Worm (Caenorhabditis elegans) whole organism, L1 larva: ENCODE data around the gene srb-13.

Experiments used
- C16A3.4 ChIP-seq: fragments of 150-350 bp; optimal IDR thresholded peaks from 2 replicates; lab custom pipeline; 2014; ENCODE audit warnings: missing biosample characterization, missing genetic modification characterization
- F16B12.6 ChIP-seq: fragments of 150-350 bp; optimal IDR thresholded peaks from 2 replicates; lab custom pipeline; 2014; ENCODE audit warnings: missing biosample characterization, missing genetic modification characterization
- aha-1 ChIP-seq: fragments of 150-350 bp; optimal IDR thresholded peaks from 2 replicates; lab custom pipeline; 2014; ENCODE audit warnings: missing biosample characterization, missing genetic modification characterization
- ama-1 ChIP-seq: fragments of 150-350 bp; optimal IDR thresholded peaks from 2 replicates; lab custom pipeline; 2014
- blmp-1 ChIP-seq: fragments of 150-350 bp; optimal IDR thresholded peaks from 2 replicates; lab custom pipeline; 2014; ENCODE audit warnings: missing biosample characterization, missing genetic modification characterization
- ceh-90 ChIP-seq: sonication (generic microtip); optimal IDR thresholded peaks from 2 replicates; lab custom pipeline; 2016; ENCODE audit warnings: missing genetic modification characterization, missing compliant biosample characterization
- dpl-1 ChIP-seq, 3 experiments: fragments of 150-350 bp in 2 of 3; sonication (generic microtip) in 1 of 3; optimal IDR thresholded peaks; 2 replicates each; lab custom pipeline; 2014 to 2017; ENCODE audit warnings: missing biosample characterization in 3 of 3, missing genetic modification characterization in 3 of 3, missing genetic modification reagents in 3 of 3
- dsc-1 ChIP-seq: sonication (generic microtip); optimal IDR thresholded peaks from 2 replicates; lab custom pipeline; 2016; ENCODE audit warnings: mild to moderate bottlenecking, missing genetic modification characterization, missing compliant biosample characterization
- efl-1 ChIP-seq, 4 experiments: fragments of 150-350 bp; optimal IDR thresholded peaks in 3 of 4; peaks in 1 of 4; 1 replicate in 1 of 4; 2 replicates in 3 of 4; lab custom pipeline; 2014; ENCODE audit warnings: missing biosample characterization in 2 of 4, missing genetic modification characterization in 2 of 4, missing genetic modification reagents in 2 of 4
- egl-27 ChIP-seq, 2 experiments: fragments of 150-350 bp in 1 of 2; sonication (generic microtip); optimal IDR thresholded peaks; 3 replicates each; lab custom pipeline; 2017 to 2018; ENCODE audit warnings: missing biosample characterization in 2 of 2, missing genetic modification characterization in 2 of 2, missing genetic modification reagents in 2 of 2
- elt-3 ChIP-seq, 6 experiments: fragments of 150-350 bp in 1 of 6; sonication (generic microtip); optimal IDR thresholded peaks; 2 replicates each; lab custom pipeline; 2017 to 2018; ENCODE audit warnings: missing biosample characterization in 6 of 6, missing genetic modification characterization in 6 of 6, inconsistent platforms in 1 of 6
- fkh-4 ChIP-seq: sonication (generic microtip); optimal IDR thresholded peaks from 2 replicates; lab custom pipeline; 2016; ENCODE audit warnings: missing compliant biosample characterization, missing genetic modification characterization, borderline replicate concordance
- fkh-8 ChIP-seq: sonication (generic microtip); optimal IDR thresholded peaks from 2 replicates; lab custom pipeline; 2016; ENCODE audit warnings: mild to moderate bottlenecking, missing genetic modification characterization, missing compliant biosample characterization
- fos-1 ChIP-seq: fragments of 150-350 bp; optimal IDR thresholded peaks from 2 replicates; lab custom pipeline; 2014; ENCODE audit warnings: missing biosample characterization, missing genetic modification characterization
- hlh-4 ChIP-seq: sonication (generic microtip); optimal IDR thresholded peaks from 2 replicates; lab custom pipeline; 2016; ENCODE audit warnings: mild to moderate bottlenecking, missing genetic modification characterization, missing compliant biosample characterization
- irx-1 ChIP-seq: sonication (generic microtip); optimal IDR thresholded peaks from 2 replicates; lab custom pipeline; 2016; ENCODE audit warnings: missing genetic modification characterization, missing compliant biosample characterization
- lin-15B ChIP-seq: fragments of 150-350 bp; sonication (generic microtip); optimal IDR thresholded peaks from 3 replicates; lab custom pipeline; 2014; ENCODE audit warnings: missing biosample characterization, missing genetic modification characterization
- lin-35 ChIP-seq, 2 experiments: fragments of 150-350 bp; optimal IDR thresholded peaks; 2 replicates each; lab custom pipeline; 2014; ENCODE audit warnings: missing biosample characterization in 2 of 2, missing genetic modification characterization in 2 of 2, missing genetic modification reagents in 2 of 2
- lin-39 ChIP-seq: fragments of 150-350 bp; optimal IDR thresholded peaks from 2 replicates; lab custom pipeline; 2014; ENCODE audit warnings: missing biosample characterization, missing genetic modification reagents, missing genetic modification characterization
- lir-3 ChIP-seq: sonication (generic microtip); optimal IDR thresholded peaks from 2 replicates; lab custom pipeline; 2016; ENCODE audit warnings: mild to moderate bottlenecking, missing genetic modification characterization, moderate library complexity, missing compliant biosample characterization; ENCODE audit not compliant: poor library complexity
- lsy-2 ChIP-seq, 2 experiments: fragments of 150-350 bp; optimal IDR thresholded peaks; 2 replicates each; lab custom pipeline; 2014; ENCODE audit warnings: missing biosample characterization in 2 of 2, missing genetic modification characterization in 2 of 2
- mab-9 ChIP-seq: fragments of 200-800 bp; sonication (Bioruptor generic); IDR thresholded peaks from 2 replicates; pipeline ENCODE4 v1.3.6; 2022; ENCODE audit warnings: missing genetic modification reagents, missing genetic modification characterization, missing compliant biosample characterization
- nhr-12 ChIP-seq: sonication (generic microtip); optimal IDR thresholded peaks from 2 replicates; lab custom pipeline; 2017; ENCODE audit warnings: missing biosample characterization, missing genetic modification characterization
- nhr-19 ChIP-seq: fragments of 200-800 bp; sonication (Bioruptor generic); conservative IDR thresholded peaks from 2 replicates; pipeline ENCODE4 v1.3.6; 2022; ENCODE audit warnings: missing genetic modification characterization, missing compliant biosample characterization
- nhr-237 ChIP-seq: fragments of 150-350 bp; optimal IDR thresholded peaks from 2 replicates; lab custom pipeline; 2014; ENCODE audit warnings: missing biosample characterization, missing genetic modification characterization
- nhr-47 ChIP-seq: sonication (generic microtip); optimal IDR thresholded peaks from 2 replicates; lab custom pipeline; 2016; ENCODE audit warnings: mild to moderate bottlenecking, missing genetic modification characterization, moderate library complexity, missing compliant biosample characterization
- nhr-71 ChIP-seq: sonication (generic microtip); optimal IDR thresholded peaks from 2 replicates; lab custom pipeline; 2016; ENCODE audit warnings: mild to moderate bottlenecking, missing genetic modification characterization, moderate library complexity, missing compliant biosample characterization
- nhr-76 ChIP-seq: sonication (generic microtip); optimal IDR thresholded peaks from 2 replicates; lab custom pipeline; 2017; ENCODE audit warnings: missing biosample characterization, missing genetic modification characterization
- nhr-85 ChIP-seq: sonication (generic microtip); peaks from one replicate; lab custom pipeline; 2016; ENCODE audit warnings: missing genetic modification characterization, inconsistent platforms, missing compliant biosample characterization
- pqm-1 ChIP-seq: sonication (generic microtip); optimal IDR thresholded peaks from 3 replicates; lab custom pipeline; 2017; ENCODE audit warnings: missing biosample characterization, missing genetic modification characterization
- rnt-1 ChIP-seq: sonication (generic microtip); optimal IDR thresholded peaks from 2 replicates; lab custom pipeline; 2016; ENCODE audit warnings: mild to moderate bottlenecking, missing genetic modification characterization, moderate library complexity, missing compliant biosample characterization
- snpc-4 ChIP-seq: fragments of 150-350 bp; optimal IDR thresholded peaks from 2 replicates; lab custom pipeline; 2014; ENCODE audit warnings: missing biosample characterization, missing genetic modification characterization
- sptf-1 ChIP-seq: fragments of 150-350 bp; optimal IDR thresholded peaks from 2 replicates; lab custom pipeline; 2014; ENCODE audit warnings: missing biosample characterization, missing genetic modification characterization
- sup-37 ChIP-seq: fragments of 200-800 bp; sonication (Bioruptor generic); optimal IDR thresholded peaks from 2 replicates; lab custom pipeline; 2018; ENCODE audit warnings: mild to moderate bottlenecking, missing genetic modification characterization, missing compliant biosample characterization
- swsn-7 ChIP-seq: sonication (generic microtip); optimal IDR thresholded peaks from 2 replicates; lab custom pipeline; 2016; ENCODE audit warnings: missing genetic modification characterization, missing compliant biosample characterization
- tbx-2 ChIP-seq: sonication (generic microtip); optimal IDR thresholded peaks from 2 replicates; lab custom pipeline; 2016; ENCODE audit warnings: missing genetic modification characterization, missing compliant biosample characterization
- unc-130 ChIP-seq: fragments of 150-350 bp; optimal IDR thresholded peaks from 2 replicates; lab custom pipeline; 2017; ENCODE audit warnings: missing biosample characterization, missing genetic modification characterization, inconsistent platforms
- unc-30 ChIP-seq: sonication (generic microtip); optimal IDR thresholded peaks from 2 replicates; lab custom pipeline; 2017; ENCODE audit warnings: missing biosample characterization, missing genetic modification characterization
- xbp-1 ChIP-seq: sonication (generic microtip); optimal IDR thresholded peaks from 2 replicates; lab custom pipeline; 2016; ENCODE audit warnings: missing genetic modification characterization, missing compliant biosample characterization
- zag-1 ChIP-seq: fragments of 150-350 bp; optimal IDR thresholded peaks from 2 replicates; lab custom pipeline; 2014; ENCODE audit warnings: missing biosample characterization, missing genetic modification characterization
- ztf-4 ChIP-seq: fragments of 150-350 bp; optimal IDR thresholded peaks from 2 replicates; lab custom pipeline; 2014; ENCODE audit warnings: missing biosample characterization, missing genetic modification characterization

Gene srb-13

ce11 chrII:5200987-5201582 is 43.7 kb upstream of the srb-13 start (continued):
- TF ChIP-seq dpl-1 (GFP tag; optimal IDR thresholded peaks at IDR 0.05; lab: Kevin White, UChicago) (peak in 2 of 3 experiments; percentile 11 to 23), irx-1 (tag; lab: Kevin White, UChicago) (no peak), sptf-1 (tag; lab: Kevin White, UChicago) (no peak), lin-15B (tag; lab: Kevin White, UChicago) (no peak), elt-3 (tag; optimal IDR thresholded peaks at IDR 0.05; lab: Kevin White, UChicago) (peak in 1 of 6 experiments; percentile 45), ama-1 (no peak), snpc-4 (peak; percentile 38), fos-1 (tag; lab: Kevin White, UChicago) (no peak), unc-30 (tag; lab: Kevin White, UChicago) (no peak), egl-27 (tag; optimal IDR thresholded peaks at IDR 0.05; lab: Kevin White, UChicago) (no peak), hlh-4 (no peak), nhr-12 (tag; lab: Kevin White, UChicago) (no peak), ztf-4 (tag; lab: Kevin White, UChicago) (no peak), zag-1 (no peak), blmp-1 (peak; percentile 87), aha-1 (tag; lab: Kevin White, UChicago) (no peak), dsc-1 (tag; lab: Kevin White, UChicago) (peak; percentile 63), sup-37 (GFP tag; lab: Kevin White, UChicago) (no peak), swsn-7 (tag; lab: Kevin White, UChicago) (peak; percentile 30), lir-3 (tag; lab: Kevin White, UChicago) (no peak), lsy-2 (tag; optimal IDR thresholded peaks at IDR 0.05; lab: Kevin White, UChicago) (peak; percentile 22 to 65), ceh-90 (no peak), nhr-237 (tag; lab: Kevin White, UChicago) (no peak), C16A3.4 (tag; lab: Kevin White, UChicago) (peak; percentile 7), nhr-76 (tag; lab: Kevin White, UChicago) (no peak), lin-39 (tag; lab: Kevin White, UChicago) (no peak), lin-35 (GFP tag; optimal IDR thresholded peaks at IDR 0.05; lab: Kevin White, UChicago) (peak; percentile 31 to 37), fkh-4 (tag; lab: Kevin White, UChicago) (no peak), tbx-2 (tag; lab: Kevin White, UChicago) (peak; percentile 46), F16B12.6 (tag; lab: Kevin White, UChicago) (no peak)

- TF ChIP-seq nhr-85 (peak; percentile 27), nhr-19 (GFP tag; lab: Robert Waterston, UW) (peak; percentile 62), nhr-71 (peak; percentile 44), swsn-7 (tag; lab: Kevin White, UChicago) (peak; percentile 12), efl-1 (optimal IDR thresholded peaks at IDR 0.05; lab: Kevin White, UChicago) (peak in 1 of 2 experiments; percentile 25), efl-1 (GFP tag; optimal IDR thresholded peaks at IDR 0.05 in 1 of 2; lab: Kevin White, UChicago) (peak in 1 of 2 experiments; percentile 14), snpc-4 (peak; percentile 96), rnt-1 (peak; percentile 39)
Measured at ce11 chrII:5200205-5200604, 42.8 kb upstream of the srb-13 start.

ce11 chrII:5199497-5199896 is 42.1 kb upstream of the srb-13 start, which contains the start of gene msp-50:
msp-50 (plus strand) TSS chrII:5199797.
- TF ChIP-seq fkh-8 (tag; lab: Kevin White, UChicago) (no peak), irx-1 (tag; lab: Kevin White, UChicago) (no peak), mab-9 (GFP tag; lab: Robert Waterston, UW) (no peak), pqm-1 (tag; lab: Kevin White, UChicago) (no peak), unc-30 (tag; lab: Kevin White, UChicago) (no peak), lin-39 (tag; lab: Kevin White, UChicago) (no peak), nhr-47 (tag; lab: Kevin White, UChicago) (no peak), lsy-2 (tag; optimal IDR thresholded peaks at IDR 0.05; lab: Kevin White, UChicago) (no peak), nhr-71 (no peak), xbp-1 (no peak), tbx-2 (tag; lab: Kevin White, UChicago) (no peak), unc-130 (tag; lab: Kevin White, UChicago) (no peak), hlh-4 (no peak), F16B12.6 (tag; lab: Kevin White, UChicago) (no peak)
